Worm (Caenorhabditis elegans) whole organism, L1 larva: ENCODE results near the gene C01G10.17.

Experiments used
- elt-3 ChIP-seq, 6 experiments: fragments of 150-350 bp in 1 of 6; sonication (generic microtip); optimal IDR thresholded peaks; 2 replicates each; lab custom pipeline; 2017 to 2018; ENCODE audit warnings: missing biosample characterization in 6 of 6, missing genetic modification characterization in 6 of 6, inconsistent platforms in 1 of 6
- lir-3 ChIP-seq: sonication (generic microtip); optimal IDR thresholded peaks from 2 replicates; lab custom pipeline; 2016; ENCODE audit warnings: mild to moderate bottlenecking, missing genetic modification characterization, moderate library complexity, missing compliant biosample characterization; ENCODE audit not compliant: poor library complexity
- nhr-11 ChIP-seq: fragments of 150-350 bp; optimal IDR thresholded peaks from 2 replicates; lab custom pipeline; 2014; ENCODE audit warnings: missing biosample characterization, missing genetic modification characterization
- nhr-12 ChIP-seq: sonication (generic microtip); optimal IDR thresholded peaks from 2 replicates; lab custom pipeline; 2017; ENCODE audit warnings: missing biosample characterization, missing genetic modification characterization
- swsn-7 ChIP-seq: sonication (generic microtip); optimal IDR thresholded peaks from 2 replicates; lab custom pipeline; 2016; ENCODE audit warnings: missing genetic modification characterization, missing compliant biosample characterization
- ztf-11 ChIP-seq, 2 experiments: sonication (generic microtip); optimal IDR thresholded peaks; 2 replicates each; lab custom pipeline; 2016 to 2017; ENCODE audit warnings: missing genetic modification characterization in 2 of 2, missing biosample characterization in 1 of 2, missing compliant biosample characterization in 1 of 2

- TF ChIP-seq swsn-7 (tag; lab: Kevin White, UChicago): no peak
- TF ChIP-seq elt-3 (tag; optimal IDR thresholded peaks at IDR 0.05; lab: Kevin White, UChicago): no peak
- no peak for TF ChIP-seq nhr-11 (tag; lab: Kevin White, UChicago)
- no peak for TF ChIP-seq lir-3 (tag; lab: Kevin White, UChicago)
- TF ChIP-seq nhr-12 (tag; lab: Kevin White, UChicago): no peak
- no peak for TF ChIP-seq ztf-11 (tag; optimal IDR thresholded peaks at IDR 0.05; lab: Kevin White, UChicago)
Observed at ce11 chrV:15099447-15099846, 8.9 kb downstream of the C01G10.17 start, which contains the start of gene C01G10.1.
